Worm (Caenorhabditis elegans): ENCODE measurements around the gene F46C3.7.

- TF ChIP-seq W03F9.2 (tag; optimal IDR thresholded peaks at IDR 0.05) (no peak), dao-5 (tag; optimal IDR thresholded peaks at IDR 0.05) (no peak)
Observed at ce11 chrX:11411675-11412074, 28.2 kb upstream of the F46C3.7 start.
